Fruit fly (Drosophila melanogaster) whole organism, pupa: ENCODE results near the gene Dhc98D.

Experiments used
- CG10348 ChIP-seq: fragments of 200-800 bp; sonication (Bioruptor generic); IDR thresholded peaks from 2 replicates; pipeline ENCODE4 v1.3.6; 2022; ENCODE audit warnings: missing biosample characterization, missing genetic modification characterization
- CG12605 ChIP-seq: fragments of 200-800 bp; sonication (Bioruptor generic); IDR thresholded peaks from 2 replicates; pipeline ENCODE4 v1.3.6; 2022; ENCODE audit warnings: missing biosample characterization, missing genetic modification characterization
- CG14655 ChIP-seq: fragments of 200-800 bp; sonication (Bioruptor generic); optimal IDR thresholded peaks from 3 replicates; lab custom pipeline; 2017; ENCODE audit warnings: mild to moderate bottlenecking, missing biosample characterization, missing genetic modification reagents, missing genetic modification characterization
- CG17806 ChIP-seq: fragments of 200-800 bp; sonication (Bioruptor generic); optimal IDR thresholded peaks from 2 replicates; lab custom pipeline; 2018; ENCODE audit warnings: missing biosample characterization, mild to moderate bottlenecking, missing genetic modification characterization, moderate library complexity
- CG32121 ChIP-seq: fragments of 200-800 bp; sonication (Bioruptor generic); IDR thresholded peaks from 2 replicates; pipeline ENCODE4 v1.3.6; 2022; ENCODE audit warnings: missing biosample characterization, missing genetic modification characterization
- CG34367 ChIP-seq: fragments of 200-800 bp; sonication (Bioruptor generic); optimal IDR thresholded peaks from 2 replicates; lab custom pipeline; 2018; ENCODE audit warnings: missing biosample characterization, mild to moderate bottlenecking, missing genetic modification characterization
- CG4496 ChIP-seq: fragments of 200-800 bp; sonication (Bioruptor generic); IDR thresholded peaks from 3 replicates; pipeline ENCODE4 v1.3.6; 2022; ENCODE audit warnings: missing biosample characterization, missing genetic modification characterization
- CG8159 ChIP-seq: fragments of 200-800 bp; sonication (Bioruptor generic); optimal IDR thresholded peaks from 3 replicates; lab custom pipeline; 2018; ENCODE audit warnings: missing biosample characterization, mild to moderate bottlenecking, missing genetic modification characterization, moderate library complexity
- CG8301 ChIP-seq: fragments of 200-800 bp; sonication (Bioruptor generic); optimal IDR thresholded peaks from 2 replicates; lab custom pipeline; 2018; ENCODE audit warnings: missing biosample characterization, mild to moderate bottlenecking, missing genetic modification characterization
- CG9948 ChIP-seq: fragments of 200-800 bp; sonication (Bioruptor generic); optimal IDR thresholded peaks from 2 replicates; lab custom pipeline; 2018; ENCODE audit warnings: missing biosample characterization, mild to moderate bottlenecking, missing genetic modification characterization, moderate library complexity
- D1 ChIP-seq: fragments of 200-800 bp; sonication (Bioruptor generic); optimal IDR thresholded peaks from 2 replicates; lab custom pipeline; 2018; ENCODE audit warnings: missing biosample characterization, mild to moderate bottlenecking, missing genetic modification characterization, moderate library complexity
- EcR ChIP-seq: fragments of 200-800 bp; sonication (Bioruptor generic); optimal IDR thresholded peaks from 3 replicates; lab custom pipeline; 2019; ENCODE audit warnings: missing biosample characterization, missing genetic modification characterization, mild to moderate bottlenecking, moderate library complexity, missing genetic modification reagents
- Ets98B ChIP-seq: fragments of 200-800 bp; sonication (Bioruptor generic); IDR thresholded peaks from 2 replicates; pipeline ENCODE4 v1.3.6; 2022; ENCODE audit warnings: missing biosample characterization, missing genetic modification characterization
- Pif1A ChIP-seq: fragments of 200-800 bp; sonication (Bioruptor generic); optimal IDR thresholded peaks from 3 replicates; lab custom pipeline; 2016; ENCODE audit warnings: missing biosample characterization, missing genetic modification characterization
- Pif1B ChIP-seq: fragments of 200-800 bp; sonication (Bioruptor generic); optimal IDR thresholded peaks from 3 replicates; lab custom pipeline; 2016; ENCODE audit warnings: missing biosample characterization, missing genetic modification characterization
- Snoo ChIP-seq: fragments of 200-800 bp; sonication (Bioruptor generic); optimal IDR thresholded peaks from 3 replicates; lab custom pipeline; 2017; ENCODE audit warnings: missing biosample characterization, mild to moderate bottlenecking, missing genetic modification characterization, inconsistent platforms
- fd96Ca ChIP-seq: fragments of 200-800 bp; sonication (Bioruptor generic); IDR thresholded peaks from 3 replicates; pipeline ENCODE4 v1.3.6; 2022; ENCODE audit warnings: missing biosample characterization, missing genetic modification characterization
- gl ChIP-seq: fragments of 200-800 bp; sonication (Bioruptor generic); optimal IDR thresholded peaks from 2 replicates; lab custom pipeline; 2018; ENCODE audit warnings: missing biosample characterization, mild to moderate bottlenecking, missing genetic modification characterization
- rn ChIP-seq: fragments of 200-800 bp; sonication (Bioruptor generic); IDR thresholded peaks from 2 replicates; pipeline ENCODE4 v1.3.6; 2022; ENCODE audit warnings: missing biosample characterization, missing genetic modification characterization

Dhc98D gene

dm6 chr3R:28555324-28555723 lies 68.6 kb downstream of the Dhc98D start:
- TF ChIP-seq gl (tag; lab: Kevin White, UChicago) = no peak
- no peak for TF ChIP-seq CG14655
- TF ChIP-seq rn (GFP tag; lab: Robert Waterston, UW) = no peak
- TF ChIP-seq, all 21 proteins: peak for 0

- TF ChIP-seq Ets98B (GFP tag; lab: Robert Waterston, UW) = no peak
- no peak for TF ChIP-seq Pif1B
- TF ChIP-seq fd96Ca (GFP tag; lab: Robert Waterston, UW) = no peak
- TF ChIP-seq CG8301 (tag; lab: Kevin White, UChicago) = no peak
- no peak for TF ChIP-seq CG17806 (tag; lab: Kevin White, UChicago)
- TF ChIP-seq EcR = no peak
- no peak for TF ChIP-seq Snoo
- no peak for TF ChIP-seq CG14655
- no peak for TF ChIP-seq CG34367 (tag; lab: Kevin White, UChicago)
- no peak for TF ChIP-seq CG8159 (tag; lab: Kevin White, UChicago)
Observed at dm6 chr3R:28555793-28556192, 69.0 kb downstream of the Dhc98D start.

- TF ChIP-seq CG32121 (GFP tag; lab: Robert Waterston, UW) (no peak), Ets98B (GFP tag; lab: Robert Waterston, UW) (no peak)
Observed at dm6 chr3R:28556385-28556784, 69.6 kb downstream of the Dhc98D start.

dm6 chr3R:28558801-28559200 lies 72.0 kb downstream of the Dhc98D start:
- TF ChIP-seq Snoo (peak; percentile 7), CG17806 (tag; lab: Kevin White, UChicago) (no peak)

- TF ChIP-seq CG10348 (GFP tag; lab: Robert Waterston, UW) = no peak
- TF ChIP-seq, all 21 proteins: peak for 0
Observed at dm6 chr3R:28561320-28561831, 74.6 kb downstream of the Dhc98D start.

- peak; percentile 14 for TF ChIP-seq CG14655
- no peak for TF ChIP-seq CG4496 (GFP tag; lab: Robert Waterston, UW)
- TF ChIP-seq Pif1B = peak; percentile 3
Observed at dm6 chr3R:28562654-28563198, 76.0 kb downstream of the Dhc98D start.

dm6 chr3R:28563531-28563930 lies 76.8 kb downstream of the Dhc98D start:
- TF ChIP-seq CG9948 (no peak), rn (GFP tag; lab: Robert Waterston, UW) (no peak), D1 (tag; lab: Kevin White, UChicago) (no peak), Pif1A (GFP tag; lab: Kevin White, UChicago) (no peak), CG12605 (no peak), Snoo (no peak), CG8301 (tag; lab: Kevin White, UChicago) (no peak), CG4496 (GFP tag; lab: Robert Waterston, UW) (no peak), Ets98B (GFP tag; lab: Robert Waterston, UW) (no peak), CG8159 (tag; lab: Kevin White, UChicago) (no peak)

- TF ChIP-seq gl (tag; lab: Kevin White, UChicago) (no peak), CG34367 (tag; lab: Kevin White, UChicago) (no peak)
Observed at dm6 chr3R:28568095-28568750, 81.5 kb downstream of the Dhc98D start.
